Worm (Caenorhabditis elegans) whole organism, late embryonic: ENCODE data around the gene ZC168.2.

Experiments used
- C08G9.2 ChIP-seq: sonication (generic microtip); optimal IDR thresholded peaks from 2 replicates; lab custom pipeline; 2016; ENCODE audit warnings: mild to moderate bottlenecking, missing genetic modification characterization, moderate library complexity, missing compliant biosample characterization
- ceh-31 ChIP-seq: sonication (generic microtip); optimal IDR thresholded peaks from 2 replicates; lab custom pipeline; 2016; ENCODE audit warnings: missing genetic modification characterization, missing compliant biosample characterization
- hlh-8 ChIP-seq: sonication (generic microtip); optimal IDR thresholded peaks from 2 replicates; lab custom pipeline; 2016; ENCODE audit warnings: missing genotype, missing genetic modification characterization, missing compliant biosample characterization
- pag-3 ChIP-seq: sonication (generic microtip); optimal IDR thresholded peaks from 2 replicates; lab custom pipeline; 2016; ENCODE audit warnings: missing compliant biosample characterization, missing genetic modification characterization, borderline replicate concordance
- sox-2 ChIP-seq: fragments of 200-800 bp; sonication (Bioruptor generic); IDR thresholded peaks from 2 replicates; pipeline ENCODE4 v1.3.6; 2022; ENCODE audit warnings: missing genetic modification reagents, missing genetic modification characterization, missing compliant biosample characterization
- unc-42 ChIP-seq: sonication (generic microtip); optimal IDR thresholded peaks from 2 replicates; lab custom pipeline; 2016; ENCODE audit warnings: missing genotype, missing genetic modification characterization, missing compliant biosample characterization
- unc-86 ChIP-seq: sonication (generic microtip); optimal IDR thresholded peaks from 2 replicates; lab custom pipeline; 2016; ENCODE audit warnings: missing genetic modification characterization, missing compliant biosample characterization

- TF ChIP-seq ceh-31 (tag; lab: Kevin White, UChicago) (no peak), unc-86 (tag; lab: Kevin White, UChicago) (no peak), sox-2 (GFP tag; lab: Robert Waterston, UW) (no peak), hlh-8 (tag; lab: Kevin White, UChicago) (no peak), pag-3 (tag; lab: Kevin White, UChicago) (no peak), C08G9.2 (tag; lab: Kevin White, UChicago) (no peak), unc-42 (tag; lab: Kevin White, UChicago) (no peak)
Measured at ce11 chrIV:10737011-10737553, 9.2 kb downstream of the ZC168.2 start, which contains the start of gene grl-21.
